Worm (Caenorhabditis elegans): Measurements from ENCODE around the gene C18D11.9.

DNA sequence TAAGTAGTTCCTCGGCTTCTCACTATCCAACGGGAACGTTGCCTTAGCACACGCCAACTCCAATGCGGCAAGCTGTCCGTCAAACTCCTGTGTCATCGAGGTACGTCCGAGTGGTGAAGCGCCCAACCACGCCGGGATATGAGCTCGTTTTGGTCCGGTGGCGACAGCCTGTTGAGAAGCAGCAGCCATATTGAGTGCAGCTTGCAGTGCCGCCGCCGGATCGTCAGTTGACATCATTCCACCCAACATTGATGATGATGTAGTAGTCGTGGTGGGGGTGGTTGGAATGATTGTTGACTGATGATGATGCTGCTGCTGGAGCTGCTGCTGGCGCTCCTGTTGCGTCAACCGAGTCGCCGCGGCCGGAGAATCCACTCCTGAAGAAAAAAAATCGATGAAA, 24.5 kb downstream of the C18D11.9 start:
- TF ChIP-seq ztf-11 (tag; optimal IDR thresholded peaks at IDR 0.05): no peak
- TF ChIP-seq pqm-1 (tag; optimal IDR thresholded peaks at IDR 0.05): no peak
- TF ChIP-seq ztf-7 (tag; optimal IDR thresholded peaks at IDR 0.05): no peak

All from whole organism, L4 larva.